Worm (Caenorhabditis elegans): ENCODE measurements around the gene W02H5.19.

Gene W02H5.19

ce11 chrV:2673807-2674206 is 35.1 kb downstream of the W02H5.19 start:
- TF ChIP-seq aptf-2 (GFP tag; conservative IDR thresholded peaks at IDR 0.05) (no peak), ama-1 (optimal IDR thresholded peaks at IDR 0.05) (no peak), ama-1 (GFP tag; optimal IDR thresholded peaks at IDR 0.05) (peak; percentile 15 to 71), nhr-90 (tag; optimal IDR thresholded peaks at IDR 0.05) (peak; percentile 55), unc-130 (GFP tag; optimal IDR thresholded peaks at IDR 0.05) (peak; percentile 29), mcd-1 (GFP tag; IDR thresholded peaks at IDR 0.05) (peak; percentile 85), repo-1 (tag; optimal IDR thresholded peaks at IDR 0.05) (peak; percentile 3), attf-5 (GFP tag; optimal IDR thresholded peaks at IDR 0.05) (peak; percentile 67), Y67H2A.10 (GFP tag; conservative IDR thresholded peaks at IDR 0.05) (no peak), F49E8.2 (tag; optimal IDR thresholded peaks at IDR 0.05; ENCODE audit: insufficient read depth) (peak; percentile 65), ceh-100 (GFP tag; IDR thresholded peaks at IDR 0.05) (peak; percentile 74), lsl-1 (GFP tag; optimal IDR thresholded peaks at IDR 0.05) (peak; percentile 47), dox-1 (GFP tag; IDR thresholded peaks at IDR 0.05) (peak; percentile 60), attf-6 (GFP tag; IDR thresholded peaks at IDR 0.05) (peak; percentile 61; the same call in 1 of the 2 replicates), ceh-58 (GFP tag; IDR thresholded peaks at IDR 0.05) (no peak), nfyb-1 (GFP tag; IDR thresholded peaks at IDR 0.05) (peak; percentile 71), egrh-3 (GFP tag; IDR thresholded peaks at IDR 0.05) (peak; percentile 55), ccch-3 (GFP tag; optimal IDR thresholded peaks at IDR 0.05) (no peak), madf-6 (GFP tag; IDR thresholded peaks at IDR 0.05) (peak; percentile 60; the same call in 1 of the 2 replicates), lin-26 (GFP tag; IDR thresholded peaks at IDR 0.05) (peak; percentile 84), ztf-18 (tag; optimal IDR thresholded peaks at IDR 0.05) (no peak), mxl-1 (tag; optimal IDR thresholded peaks at IDR 0.05) (no peak), F57A8.1 (GFP tag; optimal IDR thresholded peaks at IDR 0.05) (no peak), snpc-3.4 (tag; optimal IDR thresholded peaks at IDR 0.05) (peak; percentile 54), lag-1 (GFP tag; IDR thresholded peaks at IDR 0.05) (no peak), somi-1 (GFP tag; optimal IDR thresholded peaks at IDR 0.05) (no peak), hsf-1 (GFP tag; IDR thresholded peaks at IDR 0.05) (no peak), ceh-27 (GFP tag; optimal IDR thresholded peaks at IDR 0.05) (peak; percentile 62), Y95B8A.8 (GFP tag; IDR thresholded peaks at IDR 0.05) (peak; percentile 72; the same call in 1 of the 2 replicates), ekl-4 (GFP tag; IDR thresholded peaks at IDR 0.05) (peak; percentile 70; the same call in 1 of the 2 replicates), F57C9.4 (tag; optimal IDR thresholded peaks at IDR 0.05) (no peak), ztf-6 (GFP tag; IDR thresholded peaks at IDR 0.05) (no peak), rcor-1 (GFP tag; IDR thresholded peaks at IDR 0.05) (peak; percentile 76), chd-7 (tag; optimal IDR thresholded peaks at IDR 0.05) (peak; percentile 8), nhr-80 (tag; optimal IDR thresholded peaks at IDR 0.05) (peak; percentile 14), pbrm-1 (GFP tag; IDR thresholded peaks at IDR 0.05) (peak; percentile 71; the same call in 1 of the 2 replicates), cebp-2 (GFP tag; IDR thresholded peaks at IDR 0.05) (no peak), hlh-12 (tag; optimal IDR thresholded peaks at IDR 0.05) (no peak), sdz-38 (tag; optimal IDR thresholded peaks at IDR 0.05) (no peak), Y79H2A.3 (GFP tag; conservative IDR thresholded peaks at IDR 0.05) (0 out of 2 replicates have a peak, but pooled peaks have one; percentile 13), him-1 (tag; optimal IDR thresholded peaks at IDR 0.05) (peak; percentile 5), T07F8.4 (tag; optimal IDR thresholded peaks at IDR 0.05) (peak; percentile 57), ceh-40 (GFP tag; IDR thresholded peaks at IDR 0.05) (peak; percentile 29; the same call in 1 of the 2 replicates), F22D6.2 (tag; optimal IDR thresholded peaks at IDR 0.05) (no peak), madf-8 (GFP tag; conservative IDR thresholded peaks at IDR 0.05) (no peak), snpc-1.1 (tag; optimal IDR thresholded peaks at IDR 0.05; ENCODE audit: insufficient read depth) (peak; percentile 53), ztf-25 (GFP tag; IDR thresholded peaks at IDR 0.05) (peak; percentile 20; the same call in 1 of the 2 replicates), hmg-20 (GFP tag; IDR thresholded peaks at IDR 0.05) (0 out of 2 replicates have a peak, but pooled peaks have one; percentile 37), mel-28 (tag; optimal IDR thresholded peaks at IDR 0.05; ENCODE audit: borderline replicate concordance) (no peak)
